Worm (Caenorhabditis elegans): ENCODE results near the gene F31B9.2.

ce11 chrX:15917000-15917399 lies at the start of gene F31B9.2, which contains the start of gene F31B9.4:
- TF ChIP-seq ahr-1 (tag; optimal IDR thresholded peaks at IDR 0.05) (no peak), C08G9.2 (tag; optimal IDR thresholded peaks at IDR 0.05) (no peak), eyg-1 (tag; optimal IDR thresholded peaks at IDR 0.05) (no peak), ets-4 (tag; optimal IDR thresholded peaks at IDR 0.05) (no peak), hlh-15 (tag; optimal IDR thresholded peaks at IDR 0.05) (no peak), sox-2 (GFP tag; IDR thresholded peaks at IDR 0.05) (no peak), dmd-4 (tag; optimal IDR thresholded peaks at IDR 0.05; ENCODE audit: borderline replicate concordance) (no peak)

Measured in whole organism, late embryonic.